Worm (Caenorhabditis elegans): Measurements from ENCODE around the gene urm-1.

Gene urm-1

ce11 chrIII:10474945-10475344 lies 30.3 kb upstream of the urm-1 start, which contains the start of gene D2045.9:
Gene D2045.9, plus strand, starts transcription at chrIII:10475245.
- TF ChIP-seq fkh-10 (GFP tag; optimal IDR thresholded peaks at IDR 0.05) = no peak
- TF ChIP-seq attf-4 (tag; optimal IDR thresholded peaks at IDR 0.05) = no peak
- no peak for TF ChIP-seq spr-3 (GFP tag; optimal IDR thresholded peaks at IDR 0.05)
- no peak for TF ChIP-seq R02D3.7 (tag; optimal IDR thresholded peaks at IDR 0.05)
- TF ChIP-seq Y48G9A.11 (GFP tag; IDR thresholded peaks at IDR 0.05) = no peak
- no peak for TF ChIP-seq sdz-12 (GFP tag; optimal IDR thresholded peaks at IDR 0.05)
- no peak for TF ChIP-seq daf-8 (GFP tag; IDR thresholded peaks at IDR 0.05)
- TF ChIP-seq ceh-62 (tag; optimal IDR thresholded peaks at IDR 0.05) = no peak
- TF ChIP-seq nhr-111 (GFP tag; optimal IDR thresholded peaks at IDR 0.05) = no peak
- no peak for TF ChIP-seq nhr-28 (tag; optimal IDR thresholded peaks at IDR 0.05)
- TF ChIP-seq T26A8.4 (GFP tag; IDR thresholded peaks at IDR 0.05) = no peak
- TF ChIP-seq nhr-77 (tag; optimal IDR thresholded peaks at IDR 0.05) = no peak
- no peak for TF ChIP-seq egl-27 (tag; optimal IDR thresholded peaks at IDR 0.05)
- TF ChIP-seq daf-16 (GFP tag; optimal IDR thresholded peaks at IDR 0.05) = no peak
- TF ChIP-seq daf-16 (tag; optimal IDR thresholded peaks at IDR 0.05) = no peak

ce11 chrIII:10479180-10479579 lies 26.1 kb upstream of the urm-1 start, which contains the start of gene D2045.7:
Gene D2045.7, plus strand, starts transcription at chrIII:10479480.
- TF ChIP-seq nhr-77 (tag; optimal IDR thresholded peaks at IDR 0.05) = no peak

- no peak for TF ChIP-seq daf-16 (GFP tag; optimal IDR thresholded peaks at IDR 0.05)
- peak; percentile 29 for TF ChIP-seq daf-16 (tag; optimal IDR thresholded peaks at IDR 0.05)
- TF ChIP-seq hlh-11 (tag; optimal IDR thresholded peaks at IDR 0.05) = peak; percentile 11
- TF ChIP-seq mdl-1 (tag; optimal IDR thresholded peaks at IDR 0.05) = no peak
- peak; percentile 64 for TF ChIP-seq dve-1 (tag; optimal IDR thresholded peaks at IDR 0.05; ENCODE audit: insufficient read depth)
- no peak for TF ChIP-seq zfp-2 (tag; optimal IDR thresholded peaks at IDR 0.05)
- peak; percentile 12 for TF ChIP-seq hlh-30 (tag; optimal IDR thresholded peaks at IDR 0.05; ENCODE audit: insufficient read depth)
- peak in 1 of 2 experiments; percentile 93 for TF ChIP-seq unc-62 (GFP tag; optimal IDR thresholded peaks at IDR 0.05 in 1 of 2)
- no peak for TF ChIP-seq unc-62 (tag; optimal IDR thresholded peaks at IDR 0.05)
- 0 out of 2 replicates have a peak, but pooled peaks have one; percentile 25 for TF ChIP-seq dmd-6 (GFP tag; IDR thresholded peaks at IDR 0.05)
Observed at ce11 chrIII:10481497-10481896, 23.8 kb upstream of the urm-1 start.

ce11 chrIII:10481988-10482387 lies 23.3 kb upstream of the urm-1 start, which contains the start of gene D2045.8:
Gene D2045.8, plus strand, starts transcription at chrIII:10482288.
- TF ChIP-seq daf-16 (GFP tag; optimal IDR thresholded peaks at IDR 0.05) (no peak), daf-16 (tag; optimal IDR thresholded peaks at IDR 0.05) (peak; percentile 18), F10B5.3 (tag; optimal IDR thresholded peaks at IDR 0.05) (no peak)

- TF ChIP-seq aha-1 (tag) (no peak), D1046.2 (GFP tag; IDR thresholded peaks at IDR 0.05) (no peak), mxl-3 (GFP tag; optimal IDR thresholded peaks at IDR 0.05) (peak; percentile 45), cey-2 (tag; optimal IDR thresholded peaks at IDR 0.05; ENCODE audit: borderline replicate concordance, insufficient read depth) (no peak), ceh-20 (GFP tag; IDR thresholded peaks at IDR 0.05) (no peak), vab-7 (GFP tag; IDR thresholded peaks at IDR 0.05) (no peak), zip-11 (GFP tag; IDR thresholded peaks at IDR 0.05) (no peak), nhr-28 (tag; optimal IDR thresholded peaks at IDR 0.05) (peak; percentile 34)
Observed at ce11 chrIII:10486455-10486854, 18.8 kb upstream of the urm-1 start.

- TF ChIP-seq D1046.2 (GFP tag; IDR thresholded peaks at IDR 0.05) (no peak), aly-2 (tag; optimal IDR thresholded peaks at IDR 0.05) (no peak), unc-62 (GFP tag; optimal IDR thresholded peaks at IDR 0.05 in 1 of 2) (peak in 1 of 2 experiments; percentile 94), unc-62 (tag; optimal IDR thresholded peaks at IDR 0.05) (no peak)
Observed at ce11 chrIII:10488052-10488451, 17.2 kb upstream of the urm-1 start, which contains the start of gene ptr-25. Gene ptr-25, plus strand, starts transcription at chrIII:10488124.

Measured in whole organism, L4 larva.